Fruit fly (Drosophila melanogaster) whole organism, embryonic: ENCODE data around the gene CG15803.
A peak's percentile ranks its signal among the peaks of the same experiment; 100 is the strongest.

Experiments
- Antp ChIP-seq: fragments of 200-800 bp; sonication (Bioruptor generic); optimal IDR thresholded peaks from 3 replicates; lab custom pipeline; 2016; ENCODE audit warnings: missing biosample characterization, missing genetic modification characterization
- CG10321 ChIP-seq: fragments of 200-800 bp; sonication (Bioruptor generic); IDR thresholded peaks from 2 replicates; pipeline ENCODE4 v1.3.6; 2022; ENCODE audit warnings: missing biosample characterization, missing genetic modification characterization
- CG11723 ChIP-seq: fragments of 200-800 bp; sonication (Bioruptor generic); optimal IDR thresholded peaks from 2 replicates; lab custom pipeline; 2017; ENCODE audit warnings: missing biosample characterization, mild to moderate bottlenecking, missing genetic modification characterization
- CG14667 ChIP-seq: fragments of 200-800 bp; sonication (Bioruptor generic); IDR thresholded peaks from 2 replicates; pipeline ENCODE4 v1.3.6; 2022; ENCODE audit warnings: missing biosample characterization, missing genetic modification characterization
- CG1603 ChIP-seq: fragments of 200-800 bp; sonication (Bioruptor generic); optimal IDR thresholded peaks from 2 replicates; lab custom pipeline; 2019; ENCODE audit warnings: missing biosample characterization, mild to moderate bottlenecking, missing genetic modification characterization, moderate library complexity
- CG3163 ChIP-seq: fragments of 200-800 bp; sonication (Bioruptor generic); optimal IDR thresholded peaks from 3 replicates; lab custom pipeline; 2016; ENCODE audit warnings: missing biosample characterization, missing genetic modification characterization
- CG33213 ChIP-seq: fragments of 200-800 bp; sonication (Bioruptor generic); optimal IDR thresholded peaks from 3 replicates; lab custom pipeline; 2016; ENCODE audit warnings: missing biosample characterization, missing genetic modification characterization
- CG3847 ChIP-seq: fragments of 200-800 bp; sonication (Bioruptor generic); IDR thresholded peaks from 2 replicates; pipeline ENCODE4 v1.3.6; 2022; ENCODE audit warnings: missing biosample characterization, missing genetic modification characterization
- CG5180 ChIP-seq: fragments of 200-800 bp; sonication (Bioruptor generic); optimal IDR thresholded peaks from 3 replicates; lab custom pipeline; 2017; ENCODE audit warnings: missing biosample characterization, missing genetic modification characterization, mild to moderate bottlenecking, moderate library complexity, missing genetic modification reagents
- CG7357 ChIP-seq: fragments of 200-800 bp; sonication (Bioruptor generic); IDR thresholded peaks from 3 replicates; pipeline ENCODE4 v1.3.6; 2022; ENCODE audit warnings: missing biosample characterization, missing genetic modification characterization
- CG7372 ChIP-seq: fragments of 200-800 bp; sonication (Bioruptor generic); IDR thresholded peaks from 2 replicates; pipeline ENCODE4 v1.3.6; 2022; ENCODE audit warnings: missing biosample characterization, missing genetic modification characterization
- CG7928 ChIP-seq: fragments of 200-800 bp; sonication (Bioruptor generic); optimal IDR thresholded peaks from 2 replicates; lab custom pipeline; 2017; ENCODE audit warnings: missing biosample characterization, mild to moderate bottlenecking, missing genetic modification characterization
- CG7963 ChIP-seq: fragments of 200-800 bp; sonication (Bioruptor generic); IDR thresholded peaks from 3 replicates; pipeline ENCODE4 v1.3.6; 2022; ENCODE audit warnings: missing biosample characterization, missing genetic modification characterization; ENCODE audit not compliant: partially characterized antibody
- CG8089 ChIP-seq: fragments of 200-800 bp; sonication (Bioruptor generic); optimal IDR thresholded peaks from 3 replicates; lab custom pipeline; 2016; ENCODE audit warnings: missing biosample characterization, missing genetic modification characterization
- Camta ChIP-seq: fragments of 200-800 bp; sonication (Bioruptor generic); optimal IDR thresholded peaks from 2 replicates; lab custom pipeline; 2016; ENCODE audit warnings: missing biosample characterization, missing genetic modification characterization
- Doc3 ChIP-seq: fragments of 200-800 bp; sonication (Bioruptor generic); IDR thresholded peaks from 3 replicates; pipeline ENCODE4 v1.3.6; 2022; ENCODE audit warnings: missing biosample characterization, missing genetic modification characterization; ENCODE audit not compliant: partially characterized antibody
- Dref ChIP-seq: fragments of 200-800 bp; sonication (Bioruptor generic); IDR thresholded peaks from 2 replicates; pipeline ENCODE4 v1.3.6; 2022; ENCODE audit warnings: missing biosample characterization, missing genetic modification characterization
- Ets65A ChIP-seq: fragments of 200-800 bp; sonication (Bioruptor generic); peaks from one replicate; lab custom pipeline; 2016; ENCODE audit warnings: missing biosample characterization, missing genetic modification characterization
- Lpt ChIP-seq: fragments of >200 bp; optimal IDR thresholded peaks from 2 replicates; lab custom pipeline; 2018; ENCODE audit warnings: missing biosample characterization, missing genetic modification characterization
- MBD-R2 ChIP-seq: fragments of 200-800 bp; sonication (Bioruptor generic); IDR thresholded peaks from 2 replicates; pipeline ENCODE4 v1.3.6; 2022; ENCODE audit warnings: missing biosample characterization, missing genetic modification characterization
- MESR4 ChIP-seq: fragments of 200-800 bp; sonication (Bioruptor generic); optimal IDR thresholded peaks from 2 replicates; lab custom pipeline; 2018; ENCODE audit warnings: missing biosample characterization, mild to moderate bottlenecking, missing genetic modification characterization, moderate library complexity
- Nf-YC ChIP-seq: fragments of 200-800 bp; optimal IDR thresholded peaks from 3 replicates; lab custom pipeline; 2019; ENCODE audit warnings: missing biosample characterization, mild to moderate bottlenecking, missing genetic modification characterization, moderate library complexity
- Oaz ChIP-seq: fragments of 200-800 bp; sonication (Bioruptor generic); IDR thresholded peaks from 2 replicates; pipeline ENCODE4 v1.3.6; 2022; ENCODE audit warnings: missing biosample characterization, missing genetic modification characterization
- Pdp1 ChIP-seq, 2 experiments: fragments of 200-800 bp; sonication (Bioruptor generic); optimal IDR thresholded peaks; 3 replicates each; lab custom pipeline; 2016; ENCODE audit warnings: missing biosample characterization in 2 of 2, missing genetic modification characterization in 2 of 2, mild to moderate bottlenecking in 1 of 2, moderate library complexity in 1 of 2
- Xrp1 ChIP-seq: fragments of 200-800 bp; sonication (Bioruptor generic); IDR thresholded peaks from 2 replicates; pipeline ENCODE4 v1.3.6; 2022; ENCODE audit warnings: missing biosample characterization, missing genetic modification characterization
- aop ChIP-seq: fragments of 200-800 bp; sonication (Bioruptor generic); IDR thresholded peaks from 2 replicates; pipeline ENCODE4 v1.3.6; 2022; ENCODE audit warnings: missing biosample characterization, missing genetic modification characterization
- ato ChIP-seq: fragments of 200-800 bp; sonication (Bioruptor generic); IDR thresholded peaks from 2 replicates; pipeline ENCODE4 v1.3.6; 2022; ENCODE audit warnings: missing biosample characterization, missing genetic modification characterization; ENCODE audit not compliant: partially characterized antibody
- bowl ChIP-seq: fragments of 200-800 bp; sonication (Bioruptor generic); IDR thresholded peaks from 2 replicates; pipeline ENCODE4 v1.3.6; 2022; ENCODE audit warnings: missing biosample characterization, missing genetic modification characterization
- bsh ChIP-seq, 2 experiments: fragments of 200-800 bp; sonication (Bioruptor generic); optimal IDR thresholded peaks; 2 replicates each; lab custom pipeline; 2017 to 2018; ENCODE audit warnings: mild to moderate bottlenecking in 2 of 2, missing biosample characterization in 2 of 2, missing genetic modification characterization in 2 of 2, moderate library complexity in 1 of 2
- chinmo ChIP-seq: fragments of 200-800 bp; sonication (Bioruptor generic); IDR thresholded peaks from 4 replicates; pipeline ENCODE4 v1.3.6; 2022; ENCODE audit warnings: missing biosample characterization, missing genetic modification characterization; ENCODE audit not compliant: partially characterized antibody
- croc ChIP-seq: fragments of 200-800 bp; sonication (Bioruptor generic); conservative IDR thresholded peaks from 3 replicates; pipeline ENCODE4 v1.3.6; 2022; ENCODE audit warnings: missing biosample characterization, missing genetic modification characterization
- ewg ChIP-seq: fragments of 200-800 bp; sonication (Bioruptor generic); optimal IDR thresholded peaks from 3 replicates; lab custom pipeline; 2017; ENCODE audit warnings: mild to moderate bottlenecking, missing biosample characterization, missing genetic modification reagents, missing genetic modification characterization
- exex ChIP-seq: fragments of 200-800 bp; sonication (Bioruptor generic); optimal IDR thresholded peaks from 4 replicates; lab custom pipeline; 2018; ENCODE audit warnings: missing biosample characterization, mild to moderate bottlenecking, missing genetic modification characterization, moderate library complexity
- hkb ChIP-seq, 2 experiments: fragments of 200-800 bp in 1 of 2; fragments of >200 bp in 1 of 2; sonication (Bioruptor generic) in 1 of 2; IDR thresholded peaks in 1 of 2; optimal IDR thresholded peaks in 1 of 2; 2 replicates each; pipeline versions ENCODE4 v1.3.6 to Lab custom; 2017 to 2022; ENCODE audit warnings: missing biosample characterization in 1 of 2, missing genetic modification characterization in 1 of 2
- lov ChIP-seq, 2 experiments: fragments of 200-800 bp in 1 of 2; fragments of >200 bp in 1 of 2; sonication (Bioruptor generic) in 1 of 2; IDR thresholded peaks in 1 of 2; optimal IDR thresholded peaks in 1 of 2; 2 replicates in 1 of 2; 3 replicates in 1 of 2; pipeline versions ENCODE4 v1.3.6 to Lab custom; 2017 to 2022; ENCODE audit warnings: missing biosample characterization in 1 of 2, missing genetic modification characterization in 1 of 2
- nmo ChIP-seq: fragments of 200-800 bp; sonication (Bioruptor generic); optimal IDR thresholded peaks from 2 replicates; lab custom pipeline; 2018; ENCODE audit warnings: missing biosample characterization, mild to moderate bottlenecking, missing genetic modification characterization, moderate library complexity
- onecut ChIP-seq: fragments of 200-800 bp; sonication (Bioruptor generic); IDR thresholded peaks from 2 replicates; pipeline ENCODE4 v1.3.6; 2022; ENCODE audit warnings: missing biosample characterization, missing genetic modification characterization
- phol ChIP-seq: fragments of 200-800 bp; sonication (Bioruptor generic); optimal IDR thresholded peaks from 3 replicates; lab custom pipeline; 2018; ENCODE audit warnings: missing biosample characterization, mild to moderate bottlenecking, missing genetic modification characterization, moderate library complexity
- sug ChIP-seq: fragments of 200-800 bp; optimal IDR thresholded peaks from 2 replicates; lab custom pipeline; 2019; ENCODE audit warnings: missing biosample characterization, mild to moderate bottlenecking, missing genetic modification characterization, moderate library complexity
- twi ChIP-seq: fragments of 200-800 bp; optimal IDR thresholded peaks from 2 replicates; lab custom pipeline; 2019; ENCODE audit warnings: missing biosample characterization, mild to moderate bottlenecking, missing genetic modification characterization, moderate library complexity
- unc-4 ChIP-seq: fragments of 200-800 bp; sonication (Bioruptor generic); IDR thresholded peaks from 2 replicates; pipeline ENCODE4 v1.3.6; 2022; ENCODE audit warnings: missing biosample characterization, missing genetic modification characterization; ENCODE audit not compliant: partially characterized antibody
- vvl ChIP-seq: fragments of 200-800 bp; sonication (Bioruptor generic); IDR thresholded peaks from 2 replicates; pipeline ENCODE4 v1.3.6; 2022; ENCODE audit warnings: missing biosample characterization, missing genetic modification characterization
- wor ChIP-seq: fragments of 200-800 bp; sonication (Bioruptor generic); IDR thresholded peaks from 2 replicates; pipeline ENCODE4 v1.3.6; 2022; ENCODE audit warnings: missing biosample characterization, missing genetic modification characterization
- zen ChIP-seq: fragments of 200-800 bp; sonication (Bioruptor generic); optimal IDR thresholded peaks from 3 replicates; lab custom pipeline; 2018; ENCODE audit warnings: missing biosample characterization, mild to moderate bottlenecking, missing genetic modification characterization, moderate library complexity
- zen2 ChIP-seq: fragments of 200-800 bp; sonication (Bioruptor generic); IDR thresholded peaks from 3 replicates; pipeline ENCODE4 v1.3.6; 2022; ENCODE audit warnings: missing biosample characterization, missing genetic modification characterization; ENCODE audit not compliant: partially characterized antibody

The CG15803 gene

dm6 chr3R:18402549-18403429, 42.3 kb upstream of the CG15803 start, which contains the start of the genes Wdr37 and koko (continued):
- TF ChIP-seq hkb (optimal IDR thresholded peaks at IDR 0.05; lab: Kevin White, UChicago) (no peak), hkb (GFP tag; IDR thresholded peaks at IDR 0.05; lab: Robert Waterston, UW) (peak; percentile 97), sug (peak; percentile 94)

- TF ChIP-seq ato (GFP tag; lab: Robert Waterston, UW) (peak; percentile 3; the same call in 1 of the 2 replicates), CG8089 (GFP tag; lab: Kevin White, UChicago) (no peak), CG10321 (GFP tag; lab: Robert Waterston, UW) (no peak), MESR4 (peak; percentile 55), Pdp1 (GFP tag; optimal IDR thresholded peaks at IDR 0.05; lab: Kevin White, UChicago) (peak in 1 of 2 experiments; percentile 22), ewg (GFP tag; lab: Kevin White, UChicago) (no peak), bowl (GFP tag; lab: Robert Waterston, UW) (no peak), MBD-R2 (GFP tag; lab: Robert Waterston, UW) (peak; percentile 90), CG3847 (GFP tag; lab: Robert Waterston, UW) (0 out of 2 replicates have a peak, but pooled peaks have one; percentile 85), wor (GFP tag; lab: Robert Waterston, UW) (no peak), CG1603 (tag; lab: Kevin White, UChicago) (no peak), CG5180 (GFP tag; lab: Kevin White, UChicago) (no peak), zen2 (GFP tag; lab: Robert Waterston, UW) (no peak), croc (GFP tag; lab: Robert Waterston, UW) (no peak), Doc3 (GFP tag; lab: Robert Waterston, UW) (no peak), onecut (GFP tag; lab: Robert Waterston, UW) (no peak), Ets65A (GFP tag; lab: Kevin White, UChicago) (peak; percentile 91), vvl (GFP tag; lab: Robert Waterston, UW) (peak; percentile 47; the same call in 1 of the 2 replicates), Nf-YC (tag; lab: Kevin White, UChicago) (no peak), Lpt (no peak), Antp (peak; percentile 18), CG7928 (no peak), chinmo (GFP tag; lab: Robert Waterston, UW) (peak; percentile 61; the same call in 2 of the 4 replicates), aop (GFP tag; lab: Robert Waterston, UW) (no peak), Dref (GFP tag; lab: Robert Waterston, UW) (no peak; the same call in none of the 2 replicates), twi (tag; lab: Kevin White, UChicago) (no peak), CG7372 (GFP tag; lab: Robert Waterston, UW) (no peak), CG3163 (GFP tag; lab: Kevin White, UChicago) (peak; percentile 5), bsh (GFP tag; optimal IDR thresholded peaks at IDR 0.05; lab: Kevin White, UChicago) (no peak), nmo (no peak), unc-4 (GFP tag; lab: Robert Waterston, UW) (0 out of 2 replicates have a peak, but pooled peaks have one; percentile 15), CG7357 (GFP tag; lab: Robert Waterston, UW) (0 out of 3 replicates have a peak, but pooled peaks have one; percentile 44), exex (peak; percentile 39), Camta (GFP tag; lab: Kevin White, UChicago) (no peak), lov (optimal IDR thresholded peaks at IDR 0.05; lab: Kevin White, UChicago) (no peak), lov (GFP tag; IDR thresholded peaks at IDR 0.05; lab: Robert Waterston, UW) (0 out of 3 replicates have a peak, but pooled peaks have one; percentile 2), Xrp1 (GFP tag; lab: Robert Waterston, UW) (no peak), zen (peak; percentile 29), CG7963 (GFP tag; lab: Robert Waterston, UW) (0 out of 3 replicates have a peak, but pooled peaks have one; percentile 48), CG11723 (GFP tag; lab: Kevin White, UChicago) (no peak), phol (tag; lab: Kevin White, UChicago) (no peak), Oaz (GFP tag; lab: Robert Waterston, UW) (no peak), CG14667 (no peak), CG33213 (GFP tag; lab: Kevin White, UChicago) (peak; percentile 36)
Measured at dm6 chr3R:18399698-18400020, 39.1 kb upstream of the CG15803 start.
